Fruit fly (Drosophila melanogaster): ENCODE data around the gene CG14947.

The CG14947 gene

DNA sequence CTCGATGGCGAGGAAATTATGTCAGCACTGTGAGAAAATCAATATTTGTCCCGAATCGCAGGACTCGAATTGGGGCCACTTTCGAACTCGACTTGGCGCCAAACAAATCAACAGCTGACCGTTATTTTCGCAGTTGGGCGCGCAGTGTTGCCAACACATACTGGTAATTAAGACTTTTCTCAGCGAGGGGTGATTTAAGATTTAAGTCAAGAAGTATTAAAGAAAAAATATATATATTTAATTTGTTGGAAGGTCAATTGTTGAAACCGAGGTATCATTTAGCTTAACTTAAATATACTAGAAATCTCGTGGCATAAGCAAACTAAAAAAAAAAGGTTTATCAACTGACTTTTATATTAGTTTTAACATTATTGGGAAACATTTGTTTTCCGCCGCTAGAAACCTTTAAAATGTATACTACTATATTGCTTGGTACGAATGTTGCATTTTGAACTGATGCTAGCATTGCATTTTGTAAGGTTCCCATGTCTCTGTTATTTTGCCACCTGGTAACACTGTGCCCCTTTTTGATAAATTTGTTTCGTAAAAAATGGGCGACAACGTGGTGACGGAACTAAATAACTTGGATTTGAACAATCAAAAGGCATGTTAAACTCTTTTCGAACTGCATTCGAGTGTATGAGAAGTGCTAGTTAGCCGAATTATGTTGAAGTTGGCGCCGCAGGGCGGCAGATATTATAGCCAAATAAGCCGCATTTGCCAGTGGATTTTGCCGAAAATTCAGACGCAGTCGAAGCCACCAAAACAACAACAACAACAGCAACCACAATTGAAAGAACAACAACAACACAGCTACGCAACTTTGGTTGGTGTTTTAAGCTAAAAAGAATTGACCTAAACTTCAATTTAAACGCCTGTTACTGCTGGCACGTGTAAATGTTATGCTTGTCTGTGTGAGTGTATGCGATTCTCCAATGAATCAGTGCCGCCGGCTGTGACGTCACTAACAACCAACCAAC lies 27.6 kb downstream of the CG14947 start, which contains the start of the genes Patsas and ThrRS:
Patsas (minus strand) TSS at position 55 of the 980 bp plus-strand sequence.
ThrRS (plus strand) TSS at position 521 of the 980 bp plus-strand sequence.
- TF ChIP-seq CG11617 (GFP tag; optimal IDR thresholded peaks at IDR 0.05) (peak; percentile 76), CG7101 (tag; optimal IDR thresholded peaks at IDR 0.05) (peak; percentile 80), cic (GFP tag; optimal IDR thresholded peaks at IDR 0.05) (peak; percentile 39), Clk (GFP tag; optimal IDR thresholded peaks at IDR 0.05) (peak; percentile 39), ovo (GFP tag; optimal IDR thresholded peaks at IDR 0.05) (peak; percentile 51), Crg-1 (GFP tag; optimal IDR thresholded peaks at IDR 0.05) (peak; percentile 23), CG12768 (GFP tag; optimal IDR thresholded peaks at IDR 0.05) (peak; percentile 77), Mnt (GFP tag; optimal IDR thresholded peaks at IDR 0.05) (peak; percentile 87), CG33017 (tag; optimal IDR thresholded peaks at IDR 0.05) (peak; percentile 72), toe (GFP tag; optimal IDR thresholded peaks at IDR 0.05) (peak; percentile 84), CG1620 (GFP tag; optimal IDR thresholded peaks at IDR 0.05) (peak; percentile 70), CG5204 (GFP tag; optimal IDR thresholded peaks at IDR 0.05) (no peak), kay (GFP tag; ENCODE audit: borderline replicate concordance) (no peak), CG14711 (tag; optimal IDR thresholded peaks at IDR 0.05) (peak; percentile 86), CG7045 (GFP tag; optimal IDR thresholded peaks at IDR 0.05) (peak; percentile 89), Hr96 (GFP tag; optimal IDR thresholded peaks at IDR 0.05) (peak; percentile 66), tj (GFP tag; optimal IDR thresholded peaks at IDR 0.05) (peak; percentile 67), cnc (optimal IDR thresholded peaks at IDR 0.05) (no peak), pad (GFP tag; optimal IDR thresholded peaks at IDR 0.05) (peak; percentile 69), bab1 (GFP tag; optimal IDR thresholded peaks at IDR 0.05) (peak; percentile 50)

DNA sequence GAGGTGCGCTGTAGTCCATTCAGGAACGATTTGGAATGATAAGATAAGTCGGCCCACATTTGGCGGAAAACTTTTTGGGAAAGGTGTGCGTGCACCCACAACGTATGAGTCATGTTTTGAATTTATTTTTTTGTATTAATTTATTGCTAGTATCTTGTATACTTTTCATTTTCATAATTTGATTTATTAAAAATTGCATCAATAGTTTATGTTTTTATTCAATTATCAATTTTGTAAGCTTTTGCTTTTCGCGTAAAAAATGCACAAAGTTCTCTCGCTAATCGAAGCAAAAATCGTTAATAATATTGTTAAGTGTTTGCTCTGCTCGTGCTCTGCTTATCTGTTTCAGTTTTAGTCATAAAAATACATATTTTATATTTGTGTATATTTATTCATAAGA lies 31.2 kb downstream of the CG14947 start:
- TF ChIP-seq cic (GFP tag; optimal IDR thresholded peaks at IDR 0.05) (peak; percentile 26), CG1620 (GFP tag; optimal IDR thresholded peaks at IDR 0.05) (no peak), bab1 (GFP tag; optimal IDR thresholded peaks at IDR 0.05) (no peak), CG14711 (tag; optimal IDR thresholded peaks at IDR 0.05) (no peak), Mnt (GFP tag; optimal IDR thresholded peaks at IDR 0.05) (peak; percentile 6), tj (GFP tag; optimal IDR thresholded peaks at IDR 0.05) (no peak), toe (GFP tag; optimal IDR thresholded peaks at IDR 0.05) (no peak), kay (GFP tag; ENCODE audit: borderline replicate concordance) (peak; percentile 96)

DNA sequence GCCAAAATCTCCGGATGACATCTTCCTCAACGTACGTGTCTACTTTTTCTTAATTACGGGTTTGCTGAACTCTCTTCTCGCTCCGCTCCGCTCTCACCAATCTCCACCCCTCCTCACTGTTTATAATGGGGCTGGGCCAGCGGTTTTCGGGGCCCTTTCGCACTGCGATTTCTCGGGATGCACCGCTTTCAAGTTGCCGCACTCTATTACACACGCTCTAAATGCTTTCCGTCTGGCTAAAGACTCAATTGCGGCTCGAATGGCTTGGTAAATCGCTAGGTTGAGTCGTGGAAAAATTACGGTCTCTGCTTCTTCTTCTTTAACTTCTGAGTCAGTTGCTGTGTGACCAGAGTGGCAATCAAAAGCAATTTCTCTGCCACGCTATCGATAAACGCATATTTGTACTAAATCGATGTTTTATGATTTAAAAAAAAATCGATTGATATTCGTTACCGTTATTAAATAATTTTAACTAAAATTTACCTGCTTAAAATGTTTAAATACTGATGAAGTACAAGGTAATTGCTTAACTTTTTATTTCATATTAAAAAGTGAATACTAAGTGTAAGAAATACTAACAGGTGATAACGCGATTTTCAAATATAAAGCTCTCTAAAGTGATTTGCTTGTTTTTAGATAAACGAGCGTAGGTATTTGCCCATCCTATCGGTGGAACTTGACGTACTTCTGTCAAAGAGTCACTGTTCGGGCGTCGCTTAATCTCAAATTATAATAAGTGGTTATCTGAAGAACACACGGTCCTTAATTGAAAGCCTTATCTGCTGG lies 33.1 kb downstream of the CG14947 start, which contains the start of the genes Rab6 and Phae1:
Rab6 (minus strand) TSS at position 338 of the 786 bp plus-strand sequence.
Phae1 (plus strand) TSS at position 639 of the 786 bp plus-strand sequence.
- peak; percentile 95 for TF ChIP-seq kay (GFP tag; ENCODE audit: borderline replicate concordance)
- no peak for TF ChIP-seq Hr96 (GFP tag; optimal IDR thresholded peaks at IDR 0.05)
- peak; percentile 47 for TF ChIP-seq pad (GFP tag; optimal IDR thresholded peaks at IDR 0.05)
- no peak for TF ChIP-seq cnc (optimal IDR thresholded peaks at IDR 0.05)
- no peak for TF ChIP-seq CG11617 (GFP tag; optimal IDR thresholded peaks at IDR 0.05)
- TF ChIP-seq tj (GFP tag; optimal IDR thresholded peaks at IDR 0.05): peak; percentile 17
- peak; percentile 3 for TF ChIP-seq CG7101 (tag; optimal IDR thresholded peaks at IDR 0.05)
- TF ChIP-seq bab1 (GFP tag; optimal IDR thresholded peaks at IDR 0.05): peak; percentile 50

DNA sequence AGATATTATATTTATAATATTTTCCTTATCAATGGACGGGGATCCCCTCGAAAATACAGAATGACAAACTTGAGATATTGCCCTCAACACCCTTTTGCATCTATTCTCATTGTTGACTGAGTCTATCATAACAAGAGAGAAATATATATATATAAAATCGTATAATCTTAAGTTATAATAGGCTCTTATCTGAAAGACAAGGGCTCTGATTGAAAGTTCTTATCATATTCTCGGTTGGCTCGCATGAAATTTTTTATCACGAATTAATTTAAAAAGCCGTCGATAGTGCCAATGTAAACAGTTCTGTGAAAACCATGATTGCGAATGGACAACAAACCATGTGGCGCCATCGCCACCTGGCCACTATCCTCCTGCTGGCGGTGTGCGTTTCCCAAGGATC lies 34.9 kb downstream of the CG14947 start, which contains the start of gene Phae2:
Phae2 (plus strand) TSS at position 301 of the 400 bp plus-strand sequence.
- no peak for TF ChIP-seq kay (GFP tag; ENCODE audit: borderline replicate concordance)
- TF ChIP-seq CG11617 (GFP tag; optimal IDR thresholded peaks at IDR 0.05): no peak
- no peak for TF ChIP-seq CG33017 (tag; optimal IDR thresholded peaks at IDR 0.05)
- no peak for TF ChIP-seq Mnt (GFP tag; optimal IDR thresholded peaks at IDR 0.05)
- no peak for TF ChIP-seq CG5204 (GFP tag; optimal IDR thresholded peaks at IDR 0.05)
- TF ChIP-seq ovo (GFP tag; optimal IDR thresholded peaks at IDR 0.05): no peak
- no peak for TF ChIP-seq pad (GFP tag; optimal IDR thresholded peaks at IDR 0.05)
- TF ChIP-seq CG1620 (GFP tag; optimal IDR thresholded peaks at IDR 0.05): no peak
- TF ChIP-seq CG12768 (GFP tag; optimal IDR thresholded peaks at IDR 0.05): no peak
- TF ChIP-seq Hr96 (GFP tag; optimal IDR thresholded peaks at IDR 0.05): no peak
- no peak for TF ChIP-seq CG7045 (GFP tag; optimal IDR thresholded peaks at IDR 0.05)
- TF ChIP-seq tj (GFP tag; optimal IDR thresholded peaks at IDR 0.05): no peak
- TF ChIP-seq Clk (GFP tag; optimal IDR thresholded peaks at IDR 0.05): no peak
- TF ChIP-seq toe (GFP tag; optimal IDR thresholded peaks at IDR 0.05): no peak
- no peak for TF ChIP-seq bab1 (GFP tag; optimal IDR thresholded peaks at IDR 0.05)

DNA sequence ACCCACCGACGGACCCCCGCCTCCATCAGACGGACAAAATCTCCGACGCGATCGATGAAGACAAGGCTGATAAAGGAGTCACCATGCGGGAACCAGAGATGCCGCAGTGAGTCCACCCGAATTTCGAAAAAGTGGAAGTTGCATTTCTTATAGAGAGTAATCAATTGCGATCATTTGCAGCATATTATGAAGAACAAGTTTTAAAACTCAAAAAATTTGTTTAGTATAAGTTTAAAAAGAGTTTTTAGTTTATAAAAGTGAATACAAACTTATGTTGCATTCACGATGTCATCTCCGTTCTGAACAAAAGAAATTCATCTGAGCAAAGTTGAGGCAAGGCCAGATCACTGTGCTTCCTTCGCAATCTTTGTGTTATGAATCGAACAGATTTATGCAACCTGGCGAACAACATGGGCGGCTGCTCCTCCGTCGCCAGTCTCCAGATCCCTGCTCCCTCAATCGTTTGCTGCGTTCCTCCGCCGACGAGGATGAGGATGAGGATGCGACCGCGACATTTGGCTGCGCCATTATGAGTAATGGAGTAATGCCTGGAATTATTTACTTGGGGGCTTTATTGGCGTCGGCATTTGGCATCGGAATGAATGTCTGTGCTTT lies 37.1 kb downstream of the CG14947 start:
- TF ChIP-seq kay (GFP tag; ENCODE audit: borderline replicate concordance): no peak
- no peak for TF ChIP-seq Hr96 (GFP tag; optimal IDR thresholded peaks at IDR 0.05)

Measured in whole organism, adult.